Fruit fly (Drosophila melanogaster): ENCODE data around the gene aust.

Gene aust

dm6 chr2L:9250942-9251341 is at the start of gene aust:
Gene aust (minus strand): TSS chr2L:9251042.
- TF ChIP-seq Crg-1 (GFP tag; optimal IDR thresholded peaks at IDR 0.05) (no peak), CG7045 (GFP tag; optimal IDR thresholded peaks at IDR 0.05) (no peak), CG14711 (tag; optimal IDR thresholded peaks at IDR 0.05) (no peak), cnc (optimal IDR thresholded peaks at IDR 0.05) (no peak), cic (GFP tag; optimal IDR thresholded peaks at IDR 0.05) (no peak), Mnt (GFP tag; optimal IDR thresholded peaks at IDR 0.05) (no peak), bab1 (GFP tag; optimal IDR thresholded peaks at IDR 0.05) (no peak), CG12768 (GFP tag; optimal IDR thresholded peaks at IDR 0.05) (no peak), Clk (GFP tag; optimal IDR thresholded peaks at IDR 0.05) (no peak)

- TF ChIP-seq CG5204 (GFP tag; optimal IDR thresholded peaks at IDR 0.05) = no peak
- no peak for TF ChIP-seq Mnt (GFP tag; optimal IDR thresholded peaks at IDR 0.05)
Measured at dm6 chr2L:9272107-9272506, 21.3 kb upstream of the aust start.

dm6 chr2L:9266060-9266459 is 15.2 kb upstream of the aust start:
- TF ChIP-seq CG12768 (GFP tag; optimal IDR thresholded peaks at IDR 0.05) (no peak), Clk (GFP tag; optimal IDR thresholded peaks at IDR 0.05) (no peak), ovo (GFP tag; optimal IDR thresholded peaks at IDR 0.05) (no peak), CG7045 (GFP tag; optimal IDR thresholded peaks at IDR 0.05) (no peak), CG1620 (GFP tag; optimal IDR thresholded peaks at IDR 0.05) (no peak), Mnt (GFP tag; optimal IDR thresholded peaks at IDR 0.05) (no peak)

dm6 chr2L:9256316-9256715 is 5.5 kb upstream of the aust start, which contains the start of gene Ggamma30A:
Gene Ggamma30A (plus strand): TSS chr2L:9256563.
- TF ChIP-seq tj (GFP tag; optimal IDR thresholded peaks at IDR 0.05) (no peak), CG7045 (GFP tag; optimal IDR thresholded peaks at IDR 0.05) (no peak), CG12768 (GFP tag; optimal IDR thresholded peaks at IDR 0.05) (peak; percentile 15)

dm6 chr2L:9254754-9255153 is 3.9 kb upstream of the aust start, which contains the start of gene lectin-30A:
Gene lectin-30A (minus strand): TSS chr2L:9254854.
- TF ChIP-seq toe (GFP tag; optimal IDR thresholded peaks at IDR 0.05) = no peak
- no peak for TF ChIP-seq CG7045 (GFP tag; optimal IDR thresholded peaks at IDR 0.05)
- no peak for TF ChIP-seq CG33017 (tag; optimal IDR thresholded peaks at IDR 0.05)
- no peak for TF ChIP-seq Clk (GFP tag; optimal IDR thresholded peaks at IDR 0.05)
- TF ChIP-seq Hr96 (GFP tag; optimal IDR thresholded peaks at IDR 0.05) = no peak
- no peak for TF ChIP-seq bab1 (GFP tag; optimal IDR thresholded peaks at IDR 0.05)
- TF ChIP-seq Crg-1 (GFP tag; optimal IDR thresholded peaks at IDR 0.05) = no peak
- no peak for TF ChIP-seq CG14711 (tag; optimal IDR thresholded peaks at IDR 0.05)
- no peak for TF ChIP-seq CG11617 (GFP tag; optimal IDR thresholded peaks at IDR 0.05)
- no peak for TF ChIP-seq tj (GFP tag; optimal IDR thresholded peaks at IDR 0.05)
- TF ChIP-seq cic (GFP tag; optimal IDR thresholded peaks at IDR 0.05) = no peak

dm6 chr2L:9252947-9253346 is 2.1 kb upstream of the aust start, which contains the start of gene borr:
Gene borr (minus strand): TSS chr2L:9253118.
- TF ChIP-seq CG14711 (tag; optimal IDR thresholded peaks at IDR 0.05) (no peak), kay (GFP tag; ENCODE audit: borderline replicate concordance) (peak; percentile 33), Crg-1 (GFP tag; optimal IDR thresholded peaks at IDR 0.05) (no peak), CG7045 (GFP tag; optimal IDR thresholded peaks at IDR 0.05) (no peak)

- TF ChIP-seq CG12768 (GFP tag; optimal IDR thresholded peaks at IDR 0.05) = no peak
- TF ChIP-seq Hr96 (GFP tag; optimal IDR thresholded peaks at IDR 0.05) = no peak
- TF ChIP-seq kay (GFP tag; ENCODE audit: borderline replicate concordance) = no peak
- TF ChIP-seq Clk (GFP tag; optimal IDR thresholded peaks at IDR 0.05) = no peak
- no peak for TF ChIP-seq ovo (GFP tag; optimal IDR thresholded peaks at IDR 0.05)
- TF ChIP-seq CG11617 (GFP tag; optimal IDR thresholded peaks at IDR 0.05) = no peak
- no peak for TF ChIP-seq cic (GFP tag; optimal IDR thresholded peaks at IDR 0.05)
- no peak for TF ChIP-seq bab1 (GFP tag; optimal IDR thresholded peaks at IDR 0.05)
- TF ChIP-seq CG33017 (tag; optimal IDR thresholded peaks at IDR 0.05) = no peak
Measured at dm6 chr2L:9244263-9244662, 6.6 kb downstream of the aust start.

- TF ChIP-seq Mnt (GFP tag; optimal IDR thresholded peaks at IDR 0.05) = peak; percentile 21
- peak; percentile 84 for TF ChIP-seq pad (GFP tag; optimal IDR thresholded peaks at IDR 0.05)
- no peak for TF ChIP-seq CG1620 (GFP tag; optimal IDR thresholded peaks at IDR 0.05)
- TF ChIP-seq toe (GFP tag; optimal IDR thresholded peaks at IDR 0.05) = no peak
- TF ChIP-seq ovo (GFP tag; optimal IDR thresholded peaks at IDR 0.05) = no peak
- TF ChIP-seq Hr96 (GFP tag; optimal IDR thresholded peaks at IDR 0.05) = no peak
- TF ChIP-seq Clk (GFP tag; optimal IDR thresholded peaks at IDR 0.05) = no peak
- TF ChIP-seq kay (GFP tag; ENCODE audit: borderline replicate concordance) = no peak
- no peak for TF ChIP-seq CG33017 (tag; optimal IDR thresholded peaks at IDR 0.05)
- peak; percentile 38 for TF ChIP-seq cic (GFP tag; optimal IDR thresholded peaks at IDR 0.05)
- TF ChIP-seq Crg-1 (GFP tag; optimal IDR thresholded peaks at IDR 0.05) = no peak
- TF ChIP-seq CG11617 (GFP tag; optimal IDR thresholded peaks at IDR 0.05) = no peak
- TF ChIP-seq bab1 (GFP tag; optimal IDR thresholded peaks at IDR 0.05) = no peak
- TF ChIP-seq cnc (optimal IDR thresholded peaks at IDR 0.05) = no peak
- no peak for TF ChIP-seq CG7101 (tag; optimal IDR thresholded peaks at IDR 0.05)
Measured at dm6 chr2L:9237212-9238031, 13.4 kb downstream of the aust start.

Measured in whole organism, adult.